Fruit fly (Drosophila melanogaster): Measurements from ENCODE around the gene CG13305.

DNA sequence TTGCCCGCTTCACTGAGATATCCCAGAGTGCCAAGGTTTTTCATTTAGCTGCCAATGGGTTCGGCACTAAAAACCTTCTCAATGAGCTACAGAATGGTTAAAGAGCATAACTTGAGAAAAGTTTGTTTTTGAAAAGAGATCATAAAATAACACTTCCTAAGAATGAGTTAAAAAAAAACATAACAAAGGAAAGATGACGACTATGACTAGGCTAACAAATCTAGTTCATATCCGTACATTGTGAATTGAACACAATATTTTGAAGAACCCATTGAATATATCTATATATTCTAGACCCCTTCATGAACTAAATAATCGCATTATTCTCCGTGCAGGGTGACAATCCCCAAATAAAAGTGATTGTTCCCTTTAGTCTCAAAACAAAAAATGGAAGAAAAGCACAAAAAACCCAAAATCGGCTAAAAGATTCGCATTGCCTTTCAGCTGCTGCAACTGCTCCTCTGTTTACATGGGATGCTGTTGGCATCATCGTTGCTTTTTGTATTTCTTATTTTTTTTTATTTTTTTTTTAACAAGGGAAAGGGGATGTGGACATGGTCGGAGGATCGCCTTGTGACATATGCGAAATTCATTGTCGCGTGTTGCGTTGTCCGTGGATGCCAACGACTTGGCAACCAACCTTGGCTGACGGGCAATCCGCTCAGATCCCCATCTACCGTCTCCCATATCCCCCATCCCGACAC lies 10.3 kb upstream of the CG13305 start:
- no peak for TF ChIP-seq CG8119 (GFP tag; IDR thresholded peaks at IDR 0.05)
- TF ChIP-seq pdm3 (GFP tag; optimal IDR thresholded peaks at IDR 0.05) = peak; percentile 93
- TF ChIP-seq Smox (GFP tag; optimal IDR thresholded peaks at IDR 0.05) = peak; percentile 95
- TF ChIP-seq CG8632 (GFP tag; optimal IDR thresholded peaks at IDR 0.05) = peak; percentile 95
- TF ChIP-seq CG16779 (tag; optimal IDR thresholded peaks at IDR 0.05) = no peak
- TF ChIP-seq vri (GFP tag; optimal IDR thresholded peaks at IDR 0.05) = peak; percentile 84
- TF ChIP-seq CG8319 (GFP tag; optimal IDR thresholded peaks at IDR 0.05) = peak; percentile 93
- peak; percentile 32; the same call in 1 of the 3 replicates for TF ChIP-seq CG6163 (GFP tag; IDR thresholded peaks at IDR 0.05)
- TF ChIP-seq Lpt (GFP tag; optimal IDR thresholded peaks at IDR 0.05) = no peak
- no peak for TF ChIP-seq CG15336 (GFP tag; IDR thresholded peaks at IDR 0.05)
- TF ChIP-seq CG6276 (GFP tag; optimal IDR thresholded peaks at IDR 0.05) = no peak

Data from whole organism, prepupa.